Fruit fly (Drosophila melanogaster) S2 (cell line): Measurements from ENCODE around the gene Jon74E.

ENCODE experiments used
- CG8478 ChIP-seq: fragments of >200 bp; optimal IDR thresholded peaks from 2 replicates; lab custom pipeline; 2018
- CTCF ChIP-seq, 2 experiments: fragments of >200 bp; optimal IDR thresholded peaks; 2 replicates each; lab custom pipeline; 2018

Gene Jon74E

dm6 chr3L:17506830-17507229 is 42.1 kb downstream of the Jon74E start:
- no peak for TF ChIP-seq CG8478 (lab: Kevin White, UChicago)
- no peak for TF ChIP-seq CTCF (optimal IDR thresholded peaks at IDR 0.05; lab: Kevin White, UChicago)

dm6 chr3L:17506005-17506760 is 42.7 kb downstream of the Jon74E start:
- TF ChIP-seq CG8478 (lab: Kevin White, UChicago), result no peak
- no peak for TF ChIP-seq CTCF (optimal IDR thresholded peaks at IDR 0.05; lab: Kevin White, UChicago)

- no peak for TF ChIP-seq CTCF (optimal IDR thresholded peaks at IDR 0.05; lab: Kevin White, UChicago)
- TF ChIP-seq CG8478 (lab: Kevin White, UChicago), result no peak
Measured at dm6 chr3L:17504538-17504937, 44.4 kb downstream of the Jon74E start.

- TF ChIP-seq CG8478 (lab: Kevin White, UChicago), result no peak
- TF ChIP-seq CTCF (optimal IDR thresholded peaks at IDR 0.05; lab: Kevin White, UChicago), result no peak
Measured at dm6 chr3L:17502235-17502634, 46.7 kb downstream of the Jon74E start.

- TF ChIP-seq CG8478 (lab: Kevin White, UChicago), result no peak
- no peak for TF ChIP-seq CTCF (optimal IDR thresholded peaks at IDR 0.05; lab: Kevin White, UChicago)
Measured at dm6 chr3L:17500315-17500985, 48.5 kb downstream of the Jon74E start.

- TF ChIP-seq CTCF (optimal IDR thresholded peaks at IDR 0.05; lab: Kevin White, UChicago) (no peak), CG8478 (lab: Kevin White, UChicago) (no peak)
Measured at dm6 chr3L:17498952-17499710, 49.8 kb downstream of the Jon74E start.
